Worm (Caenorhabditis elegans) whole organism, L2 larva: ENCODE results near the gene dsl-7.

Source experiments
- F13H6.1 ChIP-seq: sonication (generic microtip); optimal IDR thresholded peaks from 2 replicates; lab custom pipeline; 2016; ENCODE audit warnings: missing genetic modification characterization, missing compliant biosample characterization
- alr-1 ChIP-seq: fragments of 150-350 bp; optimal IDR thresholded peaks from 2 replicates; lab custom pipeline; 2014; ENCODE audit warnings: missing biosample characterization, missing genetic modification characterization
- aly-2 ChIP-seq: fragments of 150-350 bp; optimal IDR thresholded peaks from 2 replicates; lab custom pipeline; 2014; ENCODE audit warnings: missing biosample characterization, missing genetic modification characterization
- ama-1 ChIP-seq: fragments of 150-350 bp; optimal IDR thresholded peaks from 2 replicates; lab custom pipeline; 2018; ENCODE audit warnings: inconsistent platforms
- blmp-1 ChIP-seq: sonication (generic microtip); optimal IDR thresholded peaks from 2 replicates; lab custom pipeline; 2017; ENCODE audit warnings: missing genetic modification characterization, mild to moderate bottlenecking, missing compliant biosample characterization, antibody characterized with exemption, moderate library complexity; ENCODE audit not compliant: insufficient read depth
- ceh-82 ChIP-seq: fragments of 150-350 bp; optimal IDR thresholded peaks from 2 replicates; lab custom pipeline; 2014; ENCODE audit warnings: missing biosample characterization, missing genetic modification characterization
- crh-2 ChIP-seq: sonication (generic microtip); optimal IDR thresholded peaks from 2 replicates; lab custom pipeline; 2017; ENCODE audit warnings: missing biosample characterization, missing genetic modification characterization
- dmd-4 ChIP-seq: sonication (generic microtip); optimal IDR thresholded peaks from 2 replicates; lab custom pipeline; 2017; ENCODE audit warnings: missing biosample characterization, missing genetic modification characterization
- fos-1 ChIP-seq: fragments of 150-350 bp; optimal IDR thresholded peaks from 2 replicates; lab custom pipeline; 2014; ENCODE audit warnings: missing biosample characterization, missing genetic modification characterization
- lsy-2 ChIP-seq, 2 experiments: fragments of 150-350 bp in 1 of 2; sonication (generic microtip) in 1 of 2; optimal IDR thresholded peaks; 2 replicates each; lab custom pipeline; 2014 to 2017; ENCODE audit warnings: missing biosample characterization in 2 of 2, missing genetic modification characterization in 2 of 2
- mdl-1 ChIP-seq, 2 experiments: fragments of 150-350 bp in 1 of 2; sonication (generic microtip) in 1 of 2; optimal IDR thresholded peaks; 2 replicates each; lab custom pipeline; 2017; ENCODE audit warnings: missing biosample characterization in 2 of 2, missing genetic modification characterization in 2 of 2
- nhr-25 ChIP-seq: fragments of 150-350 bp; sonication (generic microtip); optimal IDR thresholded peaks from 3 replicates; lab custom pipeline; 2014; ENCODE audit warnings: missing biosample characterization, missing genetic modification characterization
- sma-9 ChIP-seq, 2 experiments: fragments of 150-350 bp in 1 of 2; sonication (generic microtip) in 1 of 2; optimal IDR thresholded peaks; 2 replicates each; lab custom pipeline; 2014 to 2016; ENCODE audit warnings: missing genetic modification characterization in 2 of 2, mild to moderate bottlenecking in 1 of 2, missing biosample characterization in 1 of 2, missing compliant biosample characterization in 1 of 2, missing genetic modification reagents in 1 of 2, moderate library complexity in 1 of 2
- zag-1 ChIP-seq: fragments of 150-350 bp; optimal IDR thresholded peaks from 2 replicates; lab custom pipeline; 2014; ENCODE audit warnings: missing biosample characterization, missing genetic modification characterization

The dsl-7 gene

DNA sequence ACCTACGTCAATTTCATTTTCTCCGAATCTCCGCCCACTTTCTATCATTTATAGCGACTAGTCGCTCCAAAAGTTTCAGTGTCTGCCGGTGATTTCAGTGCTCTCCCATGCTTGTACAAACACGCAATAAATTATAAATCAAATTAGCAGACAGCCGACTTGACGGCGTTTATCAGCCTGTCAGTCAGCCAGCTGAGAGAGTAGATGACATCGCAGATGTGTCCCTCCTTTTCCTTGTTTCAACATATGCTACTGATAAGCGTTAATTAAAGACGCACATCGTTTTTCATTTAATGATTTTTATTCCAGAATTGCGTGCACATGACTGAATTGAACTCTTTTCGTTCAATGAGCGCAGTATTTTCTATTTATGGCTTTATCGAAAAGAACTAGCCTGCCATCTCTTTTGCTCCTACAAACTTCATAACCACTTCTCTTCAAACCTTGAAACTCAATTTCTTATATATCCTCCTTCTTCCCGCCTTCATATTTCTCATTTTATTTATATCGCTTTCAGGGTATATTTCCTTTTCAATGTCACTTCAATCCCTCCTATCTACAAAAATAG, 50.3 kb downstream of the dsl-7 start, which contains the start of gene lap-2:
lap-2 (plus strand) TSS at position 518 of the 568 bp plus-strand sequence.
- TF ChIP-seq mdl-1 (tag; optimal IDR thresholded peaks at IDR 0.05; lab: Kevin White, UChicago) (no peak), sma-9 (GFP tag; optimal IDR thresholded peaks at IDR 0.05; lab: Kevin White, UChicago) (peak; percentile 88), sma-9 (tag; optimal IDR thresholded peaks at IDR 0.05; lab: Kevin White, UChicago) (no peak), fos-1 (tag; lab: Kevin White, UChicago) (peak; percentile 36), crh-2 (tag; lab: Kevin White, UChicago) (peak; percentile 23), F13H6.1 (tag; lab: Kevin White, UChicago) (peak; percentile 17)

DNA sequence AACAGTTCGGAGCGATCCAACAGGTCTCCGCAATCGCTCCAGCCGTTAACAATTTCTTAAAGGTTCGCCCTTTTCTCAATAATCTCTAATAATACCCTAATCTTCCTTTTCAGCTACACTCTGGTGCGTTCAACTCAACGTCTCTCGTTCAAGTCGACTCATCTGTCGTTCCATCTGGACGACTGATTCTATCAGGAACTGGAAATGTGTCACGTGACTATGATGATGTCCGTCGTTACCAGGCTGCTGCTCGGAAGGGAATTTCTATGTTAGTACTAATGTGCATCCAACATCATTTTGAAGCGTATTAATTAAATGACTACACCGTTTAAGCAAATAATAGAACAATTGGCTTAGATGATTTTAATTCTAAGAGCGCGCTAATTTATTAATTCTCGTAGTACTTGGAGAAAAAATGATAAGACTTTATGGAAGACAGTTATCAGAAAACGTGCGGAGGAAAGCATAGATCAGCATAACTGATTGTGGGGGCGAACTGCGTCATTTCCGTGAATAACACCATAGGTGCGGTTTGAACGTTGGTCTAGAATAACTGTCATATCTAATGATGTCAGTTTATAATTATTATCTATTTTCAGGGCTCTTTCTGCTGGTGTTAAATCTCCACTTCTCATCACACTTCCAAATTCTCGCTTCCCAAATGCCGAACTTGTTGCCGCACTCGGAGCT, 51.0 kb downstream of the dsl-7 start:
- no peak for TF ChIP-seq blmp-1
- TF ChIP-seq lsy-2 (tag; optimal IDR thresholded peaks at IDR 0.05; lab: Kevin White, UChicago), result no peak
- TF ChIP-seq ama-1 (lab: Kevin White, UChicago), result no peak
- TF ChIP-seq zag-1 (tag; lab: Kevin White, UChicago), result no peak
- no peak for TF ChIP-seq alr-1
- TF ChIP-seq ceh-82, result no peak
- no peak for TF ChIP-seq dmd-4 (tag; lab: Kevin White, UChicago)
- no peak for TF ChIP-seq aly-2 (tag; lab: Kevin White, UChicago)
- TF ChIP-seq nhr-25 (tag; lab: Kevin White, UChicago), result no peak
